Fruit fly (Drosophila melanogaster): ENCODE data around the gene CG6650.

The CG6650 gene

DNA sequence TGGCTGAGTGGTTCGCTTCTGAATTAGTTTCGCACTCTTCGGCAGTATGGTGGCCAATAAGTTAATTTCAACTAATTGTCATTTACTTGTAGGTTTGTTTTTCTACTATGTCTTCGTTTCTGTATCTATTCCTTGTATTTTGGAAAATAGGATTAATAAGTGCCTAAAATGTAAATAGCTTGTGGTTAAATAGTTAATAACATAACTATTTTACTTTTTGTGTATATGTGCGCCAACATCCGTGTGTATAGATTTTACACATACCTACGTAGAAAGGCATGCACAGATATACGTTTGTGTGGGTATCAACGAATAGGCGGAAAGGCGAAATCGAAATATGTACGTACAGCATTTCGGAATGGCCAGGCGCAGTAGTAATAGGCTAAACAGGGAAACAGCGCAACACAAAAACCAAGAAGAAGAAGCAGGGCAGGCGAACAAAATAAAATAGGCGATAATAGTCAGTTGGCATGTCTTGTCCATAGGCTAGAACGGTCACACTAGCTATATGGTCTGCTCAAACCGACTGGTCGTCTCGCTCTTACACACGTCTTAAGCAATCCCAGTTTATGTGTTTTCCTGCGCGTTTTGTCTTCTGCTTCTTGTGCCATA, 28.6 kb upstream of the CG6650 start (continued):
- TF ChIP-seq CG2678 (tag; optimal IDR thresholded peaks at IDR 0.05) (no peak), Fer3 (tag; optimal IDR thresholded peaks at IDR 0.05) (no peak), Hr51 (GFP tag; optimal IDR thresholded peaks at IDR 0.05) (peak in 1 of 2 experiments; percentile 13), pros (GFP tag; optimal IDR thresholded peaks at IDR 0.05) (peak; percentile 2), yki (optimal IDR thresholded peaks at IDR 0.05) (no peak), wdn (GFP tag; IDR thresholded peaks at IDR 0.05) (no peak), exex (tag; optimal IDR thresholded peaks at IDR 0.05) (peak; percentile 50), CG7745 (tag; optimal IDR thresholded peaks at IDR 0.05) (peak; percentile 2), CG42726 (GFP tag; IDR thresholded peaks at IDR 0.05; ENCODE audit: partially characterized antibody) (0 out of 2 replicates have a peak, but pooled peaks have one; percentile 46), CG7839 (tag; optimal IDR thresholded peaks at IDR 0.05) (no peak), fu2 (GFP tag; optimal IDR thresholded peaks at IDR 0.05) (no peak), insv (GFP tag; optimal IDR thresholded peaks at IDR 0.05) (no peak), CG18262 (tag; optimal IDR thresholded peaks at IDR 0.05) (no peak), CG15601 (tag; optimal IDR thresholded peaks at IDR 0.05) (no peak), Med (GFP tag) (peak; percentile 86), Bgb (GFP tag; IDR thresholded peaks at IDR 0.05; ENCODE audit: partially characterized antibody) (peak; percentile 36; the same call in 1 of the 2 replicates), zfh2 (GFP tag; optimal IDR thresholded peaks at IDR 0.05) (peak; percentile 14), CG18764 (GFP tag; optimal IDR thresholded peaks at IDR 0.05) (no peak), nerfin-2 (GFP tag; IDR thresholded peaks at IDR 0.05; ENCODE audit: partially characterized antibody) (no peak), Hr78 (GFP tag; optimal IDR thresholded peaks at IDR 0.05) (no peak), row (GFP tag; IDR thresholded peaks at IDR 0.05) (peak; percentile 16; the same call in 1 of the 3 replicates), CG11723 (GFP tag; optimal IDR thresholded peaks at IDR 0.05) (no peak), sna (GFP tag; IDR thresholded peaks at IDR 0.05; ENCODE audit: partially characterized antibody) (no peak), stwl (tag; optimal IDR thresholded peaks at IDR 0.05) (peak; percentile 49), CG18619 (GFP tag; optimal IDR thresholded peaks at IDR 0.05) (peak; percentile 11), h (optimal IDR thresholded peaks at IDR 0.05) (no peak), CG17385 (GFP tag; optimal IDR thresholded peaks at IDR 0.05) (peak; percentile 99), Dref (GFP tag; IDR thresholded peaks at IDR 0.05) (0 out of 2 replicates have a peak, but pooled peaks have one; percentile 1), ewg (GFP tag; optimal IDR thresholded peaks at IDR 0.05) (peak; percentile 90), onecut (GFP tag; IDR thresholded peaks at IDR 0.05) (peak; percentile 38; the same call in 1 of the 2 replicates), pzg (GFP tag; optimal IDR thresholded peaks at IDR 0.05) (peak; percentile 81), CG12219 (GFP tag; optimal IDR thresholded peaks at IDR 0.05) (peak; percentile 9), unpg (GFP tag; optimal IDR thresholded peaks at IDR 0.05) (no peak), CG13624 (GFP tag; optimal IDR thresholded peaks at IDR 0.05) (peak; percentile 29), CG13894 (tag; optimal IDR thresholded peaks at IDR 0.05) (peak; percentile 51), HLHmδ (GFP tag; optimal IDR thresholded peaks at IDR 0.05) (no peak), Dll (GFP tag; IDR thresholded peaks at IDR 0.05; ENCODE audit: partially characterized antibody) (no peak), nerfin-1 (tag; optimal IDR thresholded peaks at IDR 0.05) (peak; percentile 71), Lhr (GFP tag; optimal IDR thresholded peaks at IDR 0.05) (peak; percentile 2), ranshi (GFP tag; IDR thresholded peaks at IDR 0.05) (no peak), zen (tag; optimal IDR thresholded peaks at IDR 0.05) (peak; percentile 53), danr (GFP tag; IDR thresholded peaks at IDR 0.05) (no peak), sd (tag; optimal IDR thresholded peaks at IDR 0.05) (peak; percentile 89), sisA (GFP tag; IDR thresholded peaks at IDR 0.05) (no peak), hth (optimal IDR thresholded peaks at IDR 0.05) (no peak), NC2β (GFP tag; optimal IDR thresholded peaks at IDR 0.05) (peak; percentile 6), Nf-YB (GFP tag; optimal IDR thresholded peaks at IDR 0.05) (peak; percentile 40), CG2116 (GFP tag; optimal IDR thresholded peaks at IDR 0.05) (no peak), CG9727 (GFP tag; optimal IDR thresholded peaks at IDR 0.05) (no peak)

Data from whole organism, embryonic.